Worm (Caenorhabditis elegans) whole organism, young adult: ENCODE measurements around the gene R144.3.

Experiments used
- B0336.3 ChIP-seq: fragments of 200-800 bp; sonication (Bioruptor generic); IDR thresholded peaks from 2 replicates; pipeline ENCODE4 v1.3.6; 2022; ENCODE audit warnings: missing genetic modification characterization, missing compliant biosample characterization
- C06A6.2 ChIP-seq: fragments of 200-800 bp; sonication (Bioruptor generic); conservative IDR thresholded peaks from 2 replicates; pipeline ENCODE4 v1.3.6; 2022; ENCODE audit warnings: missing genetic modification characterization, missing compliant biosample characterization
- C17E4.6 ChIP-seq: fragments of 200-800 bp; sonication (Bioruptor generic); IDR thresholded peaks from 2 replicates; pipeline ENCODE4 v1.3.6; 2022; ENCODE audit warnings: missing genetic modification reagents, missing genetic modification characterization, missing compliant biosample characterization
- F22D6.2 ChIP-seq: sonication (generic microtip); optimal IDR thresholded peaks from 2 replicates; lab custom pipeline; 2016; ENCODE audit warnings: mild to moderate bottlenecking, missing genetic modification characterization, missing compliant biosample characterization
- F23B12.7 ChIP-seq: sonication (generic microtip); optimal IDR thresholded peaks from 2 replicates; lab custom pipeline; 2017; ENCODE audit warnings: missing genetic modification characterization, mild to moderate bottlenecking, missing compliant biosample characterization, antibody characterized with exemption, moderate library complexity; ENCODE audit not compliant: insufficient read depth
- F33H1.4 ChIP-seq: fragments of 200-800 bp; sonication (Bioruptor generic); IDR thresholded peaks from 2 replicates; pipeline ENCODE4 v1.3.6; 2022; ENCODE audit warnings: missing genetic modification reagents, missing genetic modification characterization, missing compliant biosample characterization
- F55B11.4 ChIP-seq: sonication (generic microtip); optimal IDR thresholded peaks from 2 replicates; lab custom pipeline; 2016; ENCODE audit warnings: missing compliant biosample characterization, missing genetic modification characterization, borderline replicate concordance; ENCODE audit not compliant: insufficient read depth
- F57A8.1 ChIP-seq: fragments of 200-800 bp; sonication (Bioruptor generic); optimal IDR thresholded peaks from 2 replicates; lab custom pipeline; 2018; ENCODE audit warnings: mild to moderate bottlenecking, missing genetic modification characterization, moderate library complexity, missing compliant biosample characterization
- akir-1 ChIP-seq: fragments of 200-800 bp; sonication (Bioruptor generic); optimal IDR thresholded peaks from 2 replicates; lab custom pipeline; 2018; ENCODE audit warnings: mild to moderate bottlenecking, missing genetic modification characterization, moderate library complexity, missing compliant biosample characterization
- aptf-3 ChIP-seq: fragments of 200-800 bp; sonication (Bioruptor generic); IDR thresholded peaks from 2 replicates; pipeline ENCODE4 v1.3.6; 2022; ENCODE audit warnings: missing genetic modification characterization, missing compliant biosample characterization
- cebp-1 ChIP-seq, 2 experiments: fragments of 200-800 bp in 1 of 2; sonication (Bioruptor generic) in 1 of 2; sonication (generic microtip) in 1 of 2; IDR thresholded peaks in 1 of 2; optimal IDR thresholded peaks in 1 of 2; 2 replicates each; pipeline versions ENCODE4 v1.3.6 to Lab custom; 2017 to 2022; ENCODE audit warnings: missing compliant biosample characterization in 2 of 2, missing genetic modification characterization in 2 of 2, mild to moderate bottlenecking in 1 of 2, missing genetic modification reagents in 1 of 2, moderate library complexity in 1 of 2
- ceh-40 ChIP-seq: fragments of 200-800 bp; sonication (Bioruptor generic); IDR thresholded peaks from 2 replicates; pipeline ENCODE4 v1.3.6; 2022; ENCODE audit warnings: missing genetic modification characterization, missing compliant biosample characterization
- dox-1 ChIP-seq: fragments of 200-800 bp; sonication (Bioruptor generic); IDR thresholded peaks from 2 replicates; pipeline ENCODE4 v1.3.6; 2022; ENCODE audit warnings: missing genetic modification reagents, missing genetic modification characterization, missing compliant biosample characterization
- dpl-1 ChIP-seq: fragments of 150-350 bp; optimal IDR thresholded peaks from 2 replicates; lab custom pipeline; 2014; ENCODE audit warnings: missing biosample characterization, missing genetic modification reagents, missing genetic modification characterization
- efl-1 ChIP-seq: fragments of 150-350 bp; optimal IDR thresholded peaks from 2 replicates; lab custom pipeline; 2014; ENCODE audit warnings: missing biosample characterization, missing genetic modification reagents, missing genetic modification characterization
- egrh-3 ChIP-seq: fragments of 200-800 bp; sonication (Bioruptor generic); IDR thresholded peaks from 2 replicates; pipeline ENCODE4 v1.3.6; 2022; ENCODE audit warnings: missing genetic modification reagents, missing genetic modification characterization, missing compliant biosample characterization
- ekl-4 ChIP-seq: fragments of 200-800 bp; sonication (Bioruptor generic); IDR thresholded peaks from 2 replicates; pipeline ENCODE4 v1.3.6; 2022; ENCODE audit warnings: missing genetic modification reagents, missing genetic modification characterization, missing compliant biosample characterization
- ets-4 ChIP-seq: fragments of 200-800 bp; sonication (Bioruptor generic); optimal IDR thresholded peaks from 2 replicates; lab custom pipeline; 2018; ENCODE audit warnings: mild to moderate bottlenecking, missing genetic modification characterization, missing compliant biosample characterization
- hlh-26 ChIP-seq: fragments of 200-800 bp; sonication (Bioruptor generic); conservative IDR thresholded peaks from 2 replicates; pipeline ENCODE4 v1.3.6; 2022; ENCODE audit warnings: missing genetic modification reagents, missing genetic modification characterization, missing compliant biosample characterization
- hmg-1.2 ChIP-seq: fragments of 200-800 bp; sonication (Bioruptor generic); IDR thresholded peaks from 2 replicates; pipeline ENCODE4 v1.3.6; 2022; ENCODE audit warnings: missing genetic modification reagents, missing genetic modification characterization, missing compliant biosample characterization
- hmg-20 ChIP-seq: fragments of 200-800 bp; sonication (Bioruptor generic); IDR thresholded peaks from 2 replicates; pipeline ENCODE4 v1.3.6; 2022; ENCODE audit warnings: missing genetic modification reagents, missing genetic modification characterization, missing compliant biosample characterization
- hsf-1 ChIP-seq: fragments of 200-800 bp; sonication (Bioruptor generic); IDR thresholded peaks from 2 replicates; pipeline ENCODE4 v1.3.6; 2022; ENCODE audit warnings: missing genetic modification reagents, missing genetic modification characterization, missing compliant biosample characterization
- lag-1 ChIP-seq: fragments of 200-800 bp; sonication (Bioruptor generic); IDR thresholded peaks from 2 replicates; pipeline ENCODE4 v1.3.6; 2022; ENCODE audit warnings: missing genetic modification reagents, missing genetic modification characterization, missing compliant biosample characterization
- let-526 ChIP-seq: fragments of 200-800 bp; sonication (Bioruptor generic); IDR thresholded peaks from 2 replicates; pipeline ENCODE4 v1.3.6; 2022; ENCODE audit warnings: missing genetic modification reagents, missing genetic modification characterization, missing compliant biosample characterization
- lin-54 ChIP-seq: fragments of 200-800 bp; sonication (Bioruptor generic); optimal IDR thresholded peaks from 2 replicates; lab custom pipeline; 2018; ENCODE audit warnings: mild to moderate bottlenecking, missing genetic modification characterization, missing compliant biosample characterization
- lsl-1 ChIP-seq: fragments of 200-800 bp; sonication (Bioruptor generic); optimal IDR thresholded peaks from 2 replicates; lab custom pipeline; 2018; ENCODE audit warnings: mild to moderate bottlenecking, missing genetic modification characterization, moderate library complexity, missing compliant biosample characterization
- madf-10 ChIP-seq: sonication (generic microtip); optimal IDR thresholded peaks from 2 replicates; lab custom pipeline; 2016; ENCODE audit warnings: mild to moderate bottlenecking, missing genetic modification characterization, missing compliant biosample characterization
- madf-6 ChIP-seq: fragments of 200-800 bp; sonication (Bioruptor generic); IDR thresholded peaks from 2 replicates; pipeline ENCODE4 v1.3.6; 2022; ENCODE audit warnings: missing genetic modification reagents, missing genetic modification characterization, missing compliant biosample characterization
- madf-8 ChIP-seq: fragments of 200-800 bp; sonication (Bioruptor generic); conservative IDR thresholded peaks from 2 replicates; pipeline ENCODE4 v1.3.6; 2022; ENCODE audit warnings: missing genetic modification reagents, missing genetic modification characterization, missing compliant biosample characterization
- rcor-1 ChIP-seq: fragments of 200-800 bp; sonication (Bioruptor generic); IDR thresholded peaks from 2 replicates; pipeline ENCODE4 v1.3.6; 2022; ENCODE audit warnings: missing genetic modification reagents, missing genetic modification characterization, missing compliant biosample characterization
- repo-1 ChIP-seq: sonication (generic microtip); optimal IDR thresholded peaks from 2 replicates; lab custom pipeline; 2017; ENCODE audit warnings: mild to moderate bottlenecking, missing genetic modification characterization, missing compliant biosample characterization
- rpc-1 ChIP-seq, 2 experiments: fragments of 150-350 bp in 1 of 2; sonication (generic microtip) in 1 of 2; optimal IDR thresholded peaks; 2 replicates each; lab custom pipeline; 2014 to 2018; ENCODE audit warnings: missing biosample characterization in 1 of 2, missing genetic modification characterization in 1 of 2, missing genetic modification reagents in 1 of 2, missing genotype in 1 of 2
- snpc-1.1 ChIP-seq: sonication (generic microtip); optimal IDR thresholded peaks from 2 replicates; lab custom pipeline; 2017; ENCODE audit warnings: missing genetic modification characterization, mild to moderate bottlenecking, missing compliant biosample characterization, antibody characterized with exemption, moderate library complexity, missing genotype, missing genetic modification reagents; ENCODE audit not compliant: insufficient read depth
- snpc-1.3 ChIP-seq: sonication (generic microtip); optimal IDR thresholded peaks from 2 replicates; lab custom pipeline; 2017; ENCODE audit warnings: missing genetic modification characterization, mild to moderate bottlenecking, missing compliant biosample characterization, antibody characterized with exemption, moderate library complexity, missing genotype, missing genetic modification reagents; ENCODE audit not compliant: insufficient read depth
- sptf-2 ChIP-seq: fragments of 200-800 bp; sonication (Bioruptor generic); optimal IDR thresholded peaks from 2 replicates; lab custom pipeline; 2018; ENCODE audit warnings: mild to moderate bottlenecking, missing genetic modification characterization, missing compliant biosample characterization
- tlf-1 ChIP-seq: fragments of 200-800 bp; sonication (Bioruptor generic); optimal IDR thresholded peaks from 2 replicates; lab custom pipeline; 2018; ENCODE audit warnings: mild to moderate bottlenecking, missing genetic modification characterization, missing compliant biosample characterization
- unc-130 ChIP-seq: sonication (generic microtip); optimal IDR thresholded peaks from 2 replicates; lab custom pipeline; 2016; ENCODE audit warnings: missing genetic modification reagents, missing genetic modification characterization, missing compliant biosample characterization
- zfh-2 ChIP-seq: fragments of 200-800 bp; sonication (Bioruptor generic); conservative IDR thresholded peaks from 2 replicates; pipeline ENCODE4 v1.3.6; 2022; ENCODE audit warnings: missing genetic modification reagents, missing genetic modification characterization, missing compliant biosample characterization
- ztf-18 ChIP-seq: sonication (generic microtip); optimal IDR thresholded peaks from 2 replicates; lab custom pipeline; 2016; ENCODE audit warnings: missing genotype, mild to moderate bottlenecking, missing genetic modification characterization, missing compliant biosample characterization
- ztf-26 ChIP-seq: sonication (generic microtip); optimal IDR thresholded peaks from 2 replicates; lab custom pipeline; 2017; ENCODE audit warnings: missing genetic modification characterization, missing compliant biosample characterization

The R144.3 gene

ce11 chrIII:4984444-4985086 is 37.2 kb upstream of the R144.3 start, which contains the start of gene C27F2.7 (continued):
- TF ChIP-seq hsf-1 (GFP tag; lab: Robert Waterston, UW) (peak; percentile 70), tlf-1 (GFP tag; lab: Kevin White, UChicago) (peak; percentile 60), ztf-18 (tag; lab: Kevin White, UChicago) (peak; percentile 46), aptf-3 (GFP tag; lab: Robert Waterston, UW) (no peak), dpl-1 (GFP tag; lab: Kevin White, UChicago) (peak; percentile 47), F23B12.7 (tag; lab: Kevin White, UChicago) (no peak), madf-10 (tag; lab: Kevin White, UChicago) (no peak)

- TF ChIP-seq cebp-1 (GFP tag; IDR thresholded peaks at IDR 0.05; lab: Robert Waterston, UW) (no peak), cebp-1 (tag; optimal IDR thresholded peaks at IDR 0.05; lab: Kevin White, UChicago) (no peak), ceh-40 (GFP tag; lab: Robert Waterston, UW) (no peak), ztf-26 (tag; lab: Kevin White, UChicago) (no peak), F22D6.2 (tag; lab: Kevin White, UChicago) (no peak), F55B11.4 (tag; lab: Kevin White, UChicago) (no peak), repo-1 (tag; lab: Kevin White, UChicago) (no peak), zfh-2 (no peak), snpc-1.1 (no peak), let-526 (GFP tag; lab: Robert Waterston, UW) (no peak), madf-6 (GFP tag; lab: Robert Waterston, UW) (peak; percentile 63), sptf-2 (no peak), akir-1 (no peak), B0336.3 (GFP tag; lab: Robert Waterston, UW) (no peak), hlh-26 (GFP tag; lab: Robert Waterston, UW) (no peak), ets-4 (GFP tag; lab: Kevin White, UChicago) (no peak), F33H1.4 (GFP tag; lab: Robert Waterston, UW) (peak; percentile 37; the same call in 1 of the 2 replicates), dox-1 (GFP tag; lab: Robert Waterston, UW) (0 out of 2 replicates have a peak, but pooled peaks have one; percentile 21), snpc-1.3 (tag; lab: Kevin White, UChicago) (no peak), egrh-3 (no peak), lag-1 (GFP tag; lab: Robert Waterston, UW) (no peak), lsl-1 (GFP tag; lab: Kevin White, UChicago) (peak; percentile 17), unc-130 (GFP tag; lab: Kevin White, UChicago) (no peak), rcor-1 (no peak), madf-10 (tag; lab: Kevin White, UChicago) (no peak), rpc-1 (optimal IDR thresholded peaks at IDR 0.05; lab: Kevin White, UChicago) (no peak), rpc-1 (tag; optimal IDR thresholded peaks at IDR 0.05; lab: Kevin White, UChicago) (no peak), madf-8 (GFP tag; lab: Robert Waterston, UW) (0 out of 2 replicates have a peak, but pooled peaks have one; percentile 5), lin-54 (GFP tag; lab: Kevin White, UChicago) (peak; percentile 78), hmg-20 (GFP tag; lab: Robert Waterston, UW) (no peak), hmg-1.2 (GFP tag; lab: Robert Waterston, UW) (no peak), C06A6.2 (GFP tag; lab: Robert Waterston, UW) (no peak), C17E4.6 (GFP tag; lab: Robert Waterston, UW) (no peak), efl-1 (GFP tag; lab: Kevin White, UChicago) (peak; percentile 63), ekl-4 (no peak), tlf-1 (GFP tag; lab: Kevin White, UChicago) (no peak), dpl-1 (GFP tag; lab: Kevin White, UChicago) (peak; percentile 58), F57A8.1 (GFP tag; lab: Kevin White, UChicago) (no peak)
Measured at ce11 chrIII:4986790-4987259, 35.0 kb upstream of the R144.3 start, which contains the start of the genes C27F2.10 and wdr-60. C27F2.10 (minus strand) TSS chrIII:4986898. wdr-60 (plus strand) TSS chrIII:4987209.
